Worm (Caenorhabditis elegans) whole organism, L4 larva: ENCODE measurements around the gene Y17D7C.6.

Experiments
- Y5F2A.4 ChIP-seq: fragments of 200-800 bp; sonication (Bioruptor generic); optimal IDR thresholded peaks from 2 replicates; lab custom pipeline; 2018; ENCODE audit warnings: mild to moderate bottlenecking, missing genetic modification characterization, missing compliant biosample characterization
- aha-1 ChIP-seq: fragments of 150-350 bp; peaks from one replicate; lab custom pipeline; 2014; ENCODE audit warnings: missing biosample characterization, missing genetic modification characterization
- ceh-28 ChIP-seq: fragments of 150-350 bp; optimal IDR thresholded peaks from 2 replicates; lab custom pipeline; 2014; ENCODE audit warnings: missing biosample characterization, missing genetic modification reagents, missing genetic modification characterization
- cey-2 ChIP-seq: sonication (generic microtip); optimal IDR thresholded peaks from 3 replicates; lab custom pipeline; 2017; ENCODE audit warnings: missing genetic modification characterization, mild to moderate bottlenecking, missing compliant biosample characterization, antibody characterized with exemption, borderline replicate concordance; ENCODE audit not compliant: insufficient read depth
- dmd-9 ChIP-seq: fragments of 200-800 bp; sonication (Bioruptor generic); IDR thresholded peaks from 2 replicates; pipeline ENCODE4 v1.3.6; 2022; ENCODE audit warnings: missing genetic modification reagents, missing genetic modification characterization, missing compliant biosample characterization
- dpl-1 ChIP-seq: fragments of 150-350 bp; optimal IDR thresholded peaks from 2 replicates; lab custom pipeline; 2014; ENCODE audit warnings: missing biosample characterization, missing genetic modification reagents, missing genetic modification characterization
- dve-1 ChIP-seq: sonication (generic microtip); optimal IDR thresholded peaks from 2 replicates; lab custom pipeline; 2017; ENCODE audit warnings: antibody characterized with exemption, mild to moderate bottlenecking, missing genetic modification characterization, missing compliant biosample characterization; ENCODE audit not compliant: insufficient read depth
- egl-43 ChIP-seq: fragments of 200-800 bp; sonication (Bioruptor generic); IDR thresholded peaks from 2 replicates; pipeline ENCODE4 v1.3.6; 2022; ENCODE audit warnings: missing genetic modification reagents, missing genetic modification characterization, missing compliant biosample characterization
- fos-1 ChIP-seq: fragments of 150-350 bp; optimal IDR thresholded peaks from 2 replicates; lab custom pipeline; 2014; ENCODE audit warnings: missing biosample characterization, missing genetic modification characterization
- hif-1 ChIP-seq, 2 experiments: sonication (generic microtip); optimal IDR thresholded peaks; 2 replicates each; lab custom pipeline; 2016 to 2017; ENCODE audit warnings: missing compliant biosample characterization in 2 of 2, missing genetic modification characterization in 2 of 2, missing genetic modification reagents in 2 of 2, missing genotype in 2 of 2, mild to moderate bottlenecking in 1 of 2
- lin-38 ChIP-seq: fragments of 200-800 bp; sonication (Bioruptor generic); IDR thresholded peaks from 2 replicates; pipeline ENCODE4 v1.3.6; 2022; ENCODE audit warnings: missing genetic modification reagents, missing genetic modification characterization, missing compliant biosample characterization
- lin-39 ChIP-seq: fragments of 150-350 bp; optimal IDR thresholded peaks from 2 replicates; lab custom pipeline; 2014; ENCODE audit warnings: missing biosample characterization, missing genetic modification reagents, missing genetic modification characterization
- lsy-2 ChIP-seq, 2 experiments: fragments of 150-350 bp in 1 of 2; sonication (generic microtip) in 1 of 2; optimal IDR thresholded peaks; 2 replicates each; lab custom pipeline; 2014 to 2017; ENCODE audit warnings: missing biosample characterization in 2 of 2, missing genetic modification characterization in 2 of 2
- mdt-29 ChIP-seq: fragments of 200-800 bp; sonication (Bioruptor generic); IDR thresholded peaks from 2 replicates; pipeline ENCODE4 v1.3.6; 2022; ENCODE audit warnings: missing genetic modification reagents, missing genetic modification characterization, missing compliant biosample characterization
- mep-1 ChIP-seq: fragments of 150-350 bp; sonication (generic microtip); optimal IDR thresholded peaks from 3 replicates; lab custom pipeline; 2014; ENCODE audit warnings: missing biosample characterization, missing genetic modification characterization
- mes-2 ChIP-seq: sonication (generic microtip); optimal IDR thresholded peaks from 2 replicates; lab custom pipeline; 2016; ENCODE audit warnings: missing genotype, mild to moderate bottlenecking, missing genetic modification characterization, missing compliant biosample characterization; ENCODE audit not compliant: poor library complexity, severe bottlenecking
- nhr-10 ChIP-seq: fragments of 150-350 bp; optimal IDR thresholded peaks from 2 replicates; lab custom pipeline; 2014; ENCODE audit warnings: missing biosample characterization, missing genetic modification characterization
- nhr-102 ChIP-seq: sonication (generic microtip); optimal IDR thresholded peaks from 2 replicates; lab custom pipeline; 2016; ENCODE audit warnings: mild to moderate bottlenecking, missing genetic modification characterization, moderate library complexity, missing compliant biosample characterization
- rbr-2 ChIP-seq: sonication (generic microtip); optimal IDR thresholded peaks from 2 replicates; lab custom pipeline; 2016; ENCODE audit warnings: missing genotype, missing genetic modification characterization, missing compliant biosample characterization
- set-16 ChIP-seq: fragments of 200-800 bp; sonication (Bioruptor generic); IDR thresholded peaks from 2 replicates; pipeline ENCODE4 v1.3.6; 2022; ENCODE audit warnings: missing genetic modification reagents, missing genetic modification characterization, missing compliant biosample characterization
- snpc-1.2 ChIP-seq: fragments of 200-800 bp; sonication (Bioruptor generic); IDR thresholded peaks from 2 replicates; pipeline ENCODE4 v1.3.6; 2022; ENCODE audit warnings: missing genetic modification reagents, missing genetic modification characterization, missing compliant biosample characterization
- tag-97 ChIP-seq: fragments of 200-800 bp; sonication (Bioruptor generic); IDR thresholded peaks from 2 replicates; pipeline ENCODE4 v1.3.6; 2022; ENCODE audit warnings: missing genetic modification characterization, missing compliant biosample characterization
- unc-62 ChIP-seq, 3 experiments: fragments of 150-350 bp in 1 of 3; sonication (generic microtip); optimal IDR thresholded peaks in 2 of 3; peaks in 1 of 3; 1 replicate in 1 of 3; 2 replicates in 2 of 3; lab custom pipeline; 2014 to 2017; ENCODE audit warnings: missing biosample characterization in 3 of 3, missing genetic modification characterization in 3 of 3, missing genetic modification reagents in 3 of 3, missing genotype in 1 of 3
- zfp-3 ChIP-seq: fragments of 200-800 bp; sonication (Bioruptor generic); conservative IDR thresholded peaks from 2 replicates; pipeline ENCODE4 v1.3.6; 2022; ENCODE audit warnings: missing genetic modification reagents, missing genetic modification characterization, missing compliant biosample characterization

Y17D7C.6 gene

ce11 chrV:18674367-18674766 lies 35.2 kb upstream of the Y17D7C.6 start:
- TF ChIP-seq set-16 (GFP tag; lab: Robert Waterston, UW) (peak; percentile 70; the same call in 1 of the 2 replicates), cey-2 (no peak)

ce11 chrV:18675390-18675789 lies 34.2 kb upstream of the Y17D7C.6 start:
- peak; percentile 37 for TF ChIP-seq ceh-28 (tag; lab: Kevin White, UChicago)

ce11 chrV:18684455-18684987 lies 25.1 kb upstream of the Y17D7C.6 start, which contains the start of gene Y69H2.17:
Gene Y69H2.17, plus strand, starts transcription at chrV:18684937.
- TF ChIP-seq unc-62 (GFP tag; optimal IDR thresholded peaks at IDR 0.05 in 1 of 2; lab: Kevin White, UChicago), result peak in 1 of 2 experiments; percentile 30
- no peak for TF ChIP-seq unc-62 (tag; optimal IDR thresholded peaks at IDR 0.05; lab: Kevin White, UChicago)
- TF ChIP-seq dve-1 (tag; lab: Kevin White, UChicago), result no peak
- TF ChIP-seq, all 104 proteins: peak for 1

- TF ChIP-seq nhr-102, result no peak
- no peak for TF ChIP-seq nhr-10 (tag; lab: Kevin White, UChicago)
- no peak for TF ChIP-seq mes-2
- TF ChIP-seq fos-1 (tag; lab: Kevin White, UChicago), result no peak
Observed at ce11 chrV:18687361-18687760, 22.2 kb upstream of the Y17D7C.6 start.

ce11 chrV:18689681-18690080 lies 19.9 kb upstream of the Y17D7C.6 start, which contains the start of the genes ubc-19 and Y69H2.7:
Gene ubc-19, minus strand, starts transcription at chrV:18689762.
Gene Y69H2.7, plus strand, starts transcription at chrV:18689989.
- no peak for TF ChIP-seq zfp-3 (GFP tag; lab: Robert Waterston, UW)
- no peak for TF ChIP-seq tag-97 (GFP tag; lab: Robert Waterston, UW)
- peak; percentile 17 for TF ChIP-seq rbr-2
- TF ChIP-seq unc-62 (GFP tag; optimal IDR thresholded peaks at IDR 0.05 in 1 of 2; lab: Kevin White, UChicago), result peak in 1 of 2 experiments; percentile 88
- no peak for TF ChIP-seq unc-62 (tag; optimal IDR thresholded peaks at IDR 0.05; lab: Kevin White, UChicago)
- peak; percentile 26 for TF ChIP-seq mep-1
- TF ChIP-seq dpl-1 (GFP tag; lab: Kevin White, UChicago), result peak; percentile 59
- no peak for TF ChIP-seq snpc-1.2 (GFP tag; lab: Robert Waterston, UW)
- peak; percentile 31 for TF ChIP-seq dve-1 (tag; lab: Kevin White, UChicago)
- peak in 1 of 2 experiments; percentile 55 for TF ChIP-seq lsy-2 (tag; optimal IDR thresholded peaks at IDR 0.05; lab: Kevin White, UChicago)
- TF ChIP-seq lin-38 (GFP tag; lab: Robert Waterston, UW), result peak; percentile 33; the same call in 1 of the 2 replicates

- TF ChIP-seq lin-39 (tag; lab: Kevin White, UChicago) (no peak), hif-1 (tag; optimal IDR thresholded peaks at IDR 0.05; lab: Kevin White, UChicago) (no peak), dve-1 (tag; lab: Kevin White, UChicago) (no peak), set-16 (GFP tag; lab: Robert Waterston, UW) (peak; percentile 56; the same call in 1 of the 2 replicates), egl-43 (GFP tag; lab: Robert Waterston, UW) (0 out of 2 replicates have a peak, but pooled peaks have one; percentile 3)
Observed at ce11 chrV:18695469-18695868, 14.1 kb upstream of the Y17D7C.6 start.

ce11 chrV:18699326-18699725 lies 10.3 kb upstream of the Y17D7C.6 start, which contains the start of gene nhr-241:
Gene nhr-241, plus strand, starts transcription at chrV:18699451.
- TF ChIP-seq set-16 (GFP tag; lab: Robert Waterston, UW), result peak; percentile 84
- no peak for TF ChIP-seq dmd-9 (GFP tag; lab: Robert Waterston, UW)
- no peak for TF ChIP-seq mdt-29 (GFP tag; lab: Robert Waterston, UW)
- TF ChIP-seq egl-43 (GFP tag; lab: Robert Waterston, UW), result 0 out of 2 replicates have a peak, but pooled peaks have one; percentile 46
- TF ChIP-seq fos-1 (tag; lab: Kevin White, UChicago), result no peak
- TF ChIP-seq aha-1 (tag; lab: Kevin White, UChicago), result peak; percentile 51
- TF ChIP-seq Y5F2A.4, result no peak
